Worm (Caenorhabditis elegans): ENCODE data around the gene W02D7.4.

ce11 chrV:8250208-8250607, 47.2 kb downstream of the W02D7.4 start, which contains the start of gene C16D9.6:
- no peak for TF ChIP-seq ama-1 (optimal IDR thresholded peaks at IDR 0.05)
- no peak for TF ChIP-seq hmbx-1 (tag; optimal IDR thresholded peaks at IDR 0.05)
- TF ChIP-seq hmg-4 (GFP tag; optimal IDR thresholded peaks at IDR 0.05): no peak
- TF ChIP-seq flt-1 (GFP tag; IDR thresholded peaks at IDR 0.05): no peak
- TF ChIP-seq tra-4 (tag; optimal IDR thresholded peaks at IDR 0.05): no peak
- TF ChIP-seq sea-1 (GFP tag; conservative IDR thresholded peaks at IDR 0.05): no peak
- TF ChIP-seq ets-7 (tag; optimal IDR thresholded peaks at IDR 0.05): no peak
- TF ChIP-seq ceh-13 (GFP tag; optimal IDR thresholded peaks at IDR 0.05): no peak
- TF ChIP-seq ceh-36 (tag; optimal IDR thresholded peaks at IDR 0.05): no peak
- no peak for TF ChIP-seq F13C5.2 (tag; optimal IDR thresholded peaks at IDR 0.05)
- TF ChIP-seq pes-1 (GFP tag; IDR thresholded peaks at IDR 0.05): no peak
- TF ChIP-seq hnd-1 (tag; optimal IDR thresholded peaks at IDR 0.05): no peak
- no peak for TF ChIP-seq tbx-11 (GFP tag; IDR thresholded peaks at IDR 0.05)
- no peak for TF ChIP-seq tbx-37 (GFP tag; conservative IDR thresholded peaks at IDR 0.05)

Data from whole organism, early embryonic.